Fruit fly (Drosophila melanogaster) whole organism, adult: ENCODE measurements around the gene NitFhit.
A peak's percentile ranks its signal among the peaks of the same experiment; 100 is the strongest.

ENCODE experiments used
- CG11617 ChIP-seq: fragments of 200-800 bp; sonication (Bioruptor generic); optimal IDR thresholded peaks from 2 replicates; lab custom pipeline; 2017; ENCODE audit warnings: mild to moderate bottlenecking, missing biosample characterization, missing genetic modification reagents, missing genetic modification characterization
- CG12768 ChIP-seq: fragments of 200-800 bp; sonication (Bioruptor generic); optimal IDR thresholded peaks from 2 replicates; lab custom pipeline; 2017; ENCODE audit warnings: missing biosample characterization, missing genetic modification characterization, mild to moderate bottlenecking, moderate library complexity, missing genetic modification reagents
- CG14711 ChIP-seq: fragments of 200-800 bp; sonication (Bioruptor generic); optimal IDR thresholded peaks from 2 replicates; lab custom pipeline; 2018; ENCODE audit warnings: missing biosample characterization, mild to moderate bottlenecking, missing genetic modification characterization, moderate library complexity
- CG1620 ChIP-seq: fragments of 200-800 bp; sonication (Bioruptor generic); optimal IDR thresholded peaks from 2 replicates; lab custom pipeline; 2016; ENCODE audit warnings: missing biosample characterization, missing genetic modification characterization
- CG33017 ChIP-seq: fragments of 200-800 bp; sonication (Bioruptor generic); optimal IDR thresholded peaks from 2 replicates; lab custom pipeline; 2018; ENCODE audit warnings: missing biosample characterization, mild to moderate bottlenecking, missing genetic modification characterization, moderate library complexity
- CG5204 ChIP-seq: fragments of 200-800 bp; sonication (Bioruptor generic); optimal IDR thresholded peaks from 2 replicates; lab custom pipeline; 2016; ENCODE audit warnings: missing biosample characterization, missing genetic modification characterization
- CG7045 ChIP-seq: fragments of 200-800 bp; sonication (Bioruptor generic); optimal IDR thresholded peaks from 2 replicates; lab custom pipeline; 2017; ENCODE audit warnings: missing biosample characterization, mild to moderate bottlenecking, missing genetic modification characterization
- CG7101 ChIP-seq: fragments of 200-800 bp; sonication (Bioruptor generic); optimal IDR thresholded peaks from 2 replicates; lab custom pipeline; 2018; ENCODE audit warnings: missing biosample characterization, mild to moderate bottlenecking, missing genetic modification characterization, moderate library complexity
- Clk ChIP-seq: fragments of 200-800 bp; sonication (Bioruptor generic); optimal IDR thresholded peaks from 2 replicates; lab custom pipeline; 2017; ENCODE audit warnings: missing biosample characterization, missing genetic modification characterization
- Crg-1 ChIP-seq: fragments of 200-800 bp; sonication (Bioruptor generic); optimal IDR thresholded peaks from 2 replicates; lab custom pipeline; 2016; ENCODE audit warnings: missing biosample characterization, missing genetic modification characterization
- Hr96 ChIP-seq: fragments of 200-800 bp; sonication (Bioruptor generic); optimal IDR thresholded peaks from 2 replicates; lab custom pipeline; 2016; ENCODE audit warnings: missing biosample characterization, missing genetic modification characterization
- Mnt ChIP-seq: fragments of 200-800 bp; sonication (Bioruptor generic); optimal IDR thresholded peaks from 2 replicates; lab custom pipeline; 2016; ENCODE audit warnings: missing biosample characterization, mild to moderate bottlenecking, missing genetic modification characterization
- bab1 ChIP-seq: fragments of 200-800 bp; sonication (Bioruptor generic); optimal IDR thresholded peaks from 3 replicates; lab custom pipeline; 2019; ENCODE audit warnings: missing biosample characterization, mild to moderate bottlenecking, missing genetic modification characterization, moderate library complexity
- cic ChIP-seq: fragments of 200-800 bp; sonication (Bioruptor generic); optimal IDR thresholded peaks from 2 replicates; lab custom pipeline; 2017; ENCODE audit warnings: missing biosample characterization, mild to moderate bottlenecking, missing genetic modification characterization, moderate library complexity
- cnc ChIP-seq, 2 experiments: fragments of >200 bp; optimal IDR thresholded peaks; 2 replicates each; lab custom pipeline; 2017
- kay ChIP-seq: fragments of 200-800 bp; sonication (Bioruptor generic); peaks from one replicate; lab custom pipeline; 2016; ENCODE audit warnings: missing biosample characterization, missing genetic modification characterization, borderline replicate concordance
- ovo ChIP-seq: fragments of 200-800 bp; sonication (Bioruptor generic); optimal IDR thresholded peaks from 2 replicates; lab custom pipeline; 2016; ENCODE audit warnings: missing biosample characterization, missing genetic modification characterization
- pad ChIP-seq: fragments of 200-800 bp; sonication (Bioruptor generic); optimal IDR thresholded peaks from 3 replicates; lab custom pipeline; 2017; ENCODE audit warnings: missing biosample characterization, missing genetic modification characterization, mild to moderate bottlenecking, moderate library complexity, missing genetic modification reagents
- tj ChIP-seq: fragments of 200-800 bp; sonication (Bioruptor generic); optimal IDR thresholded peaks from 3 replicates; lab custom pipeline; 2017; ENCODE audit warnings: missing biosample characterization, mild to moderate bottlenecking, missing genetic modification characterization, moderate library complexity
- toe ChIP-seq: fragments of 200-800 bp; sonication (Bioruptor generic); optimal IDR thresholded peaks from 2 replicates; lab custom pipeline; 2016; ENCODE audit warnings: missing biosample characterization, missing genetic modification characterization

NitFhit gene

DNA sequence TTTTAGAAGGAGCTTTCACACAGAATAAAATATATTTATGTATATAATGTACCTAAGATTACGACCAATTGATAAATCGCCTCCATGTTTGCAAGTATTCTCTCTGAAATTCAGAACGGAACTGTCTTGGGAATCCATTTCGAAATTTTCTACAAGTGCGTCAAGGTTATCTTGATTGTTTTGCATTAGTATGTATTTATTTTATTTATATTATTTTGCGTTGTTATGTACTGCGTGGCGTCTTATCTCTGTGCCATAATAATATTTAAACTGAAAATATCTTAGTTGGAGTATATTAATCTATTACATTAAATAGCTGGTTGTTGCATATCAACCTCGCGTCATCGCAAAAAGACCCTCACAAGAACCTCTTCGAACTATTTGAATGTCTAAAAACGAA is 28.0 kb downstream of the NitFhit start, which contains the start of gene CG42846:
CG42846 (minus strand) TSS at position 101 of the 400 bp plus-strand sequence.
- no peak for TF ChIP-seq CG7101
- no peak for TF ChIP-seq Crg-1 (GFP tag; lab: Kevin White, UChicago)
- no peak for TF ChIP-seq CG14711

DNA sequence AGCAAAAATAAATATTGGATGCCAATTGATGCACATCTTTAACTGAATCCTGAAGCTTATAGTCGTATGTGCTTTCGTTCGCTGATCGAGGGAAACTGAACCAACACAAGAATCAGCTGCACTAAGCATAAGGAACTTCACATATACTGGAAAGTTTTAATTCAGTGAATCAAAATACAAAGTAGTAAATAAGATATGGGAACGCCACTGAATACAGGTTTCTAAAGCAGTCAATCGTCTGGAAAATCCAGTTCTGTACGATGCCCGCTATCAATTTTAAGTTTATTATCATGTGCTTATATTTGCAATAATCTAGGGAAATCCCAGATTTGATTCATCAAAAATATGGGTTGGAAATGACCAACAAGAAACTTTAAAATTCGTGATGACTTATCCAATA is 28.7 kb downstream of the NitFhit start, which contains the start of gene CG34454:
CG34454 (minus strand) TSS at position 84 of the 400 bp plus-strand sequence.
- no peak for TF ChIP-seq Clk (GFP tag; lab: Kevin White, UChicago)
- no peak for TF ChIP-seq cic (GFP tag; lab: Kevin White, UChicago)
- no peak for TF ChIP-seq cnc (optimal IDR thresholded peaks at IDR 0.05; lab: Kevin White, UChicago)
- no peak for TF ChIP-seq toe
- TF ChIP-seq CG7101: no peak
- no peak for TF ChIP-seq CG12768 (GFP tag; lab: Kevin White, UChicago)
- no peak for TF ChIP-seq CG1620 (GFP tag; lab: Kevin White, UChicago)
- TF ChIP-seq CG14711: no peak
- no peak for TF ChIP-seq tj (GFP tag; lab: Kevin White, UChicago)

DNA sequence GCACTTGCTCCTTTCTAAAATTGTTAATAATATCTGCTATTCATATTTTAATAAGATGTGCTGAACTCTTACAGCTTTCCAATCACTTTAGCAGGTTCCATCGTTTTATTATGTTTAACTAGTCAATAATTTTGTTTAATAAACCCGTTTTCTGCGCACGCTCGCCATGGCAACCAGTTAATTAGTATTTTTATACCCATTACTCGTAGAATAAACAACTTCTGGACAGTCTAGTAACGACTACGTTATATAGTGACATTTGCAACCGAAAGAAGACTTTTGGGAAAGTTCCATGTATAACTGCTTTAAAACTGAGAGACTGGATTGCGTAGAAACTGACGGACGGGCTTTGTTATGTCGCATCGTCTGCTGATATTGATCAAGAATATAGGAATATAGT is 29.7 kb downstream of the NitFhit start, which contains the start of gene CG34453:
CG34453 (minus strand) TSS at position 101 of the 400 bp plus-strand sequence.
- TF ChIP-seq CG11617 (GFP tag; lab: Kevin White, UChicago) (no peak), pad (GFP tag; lab: Kevin White, UChicago) (no peak), ovo (GFP tag; lab: Kevin White, UChicago) (no peak), Clk (GFP tag; lab: Kevin White, UChicago) (no peak)

DNA sequence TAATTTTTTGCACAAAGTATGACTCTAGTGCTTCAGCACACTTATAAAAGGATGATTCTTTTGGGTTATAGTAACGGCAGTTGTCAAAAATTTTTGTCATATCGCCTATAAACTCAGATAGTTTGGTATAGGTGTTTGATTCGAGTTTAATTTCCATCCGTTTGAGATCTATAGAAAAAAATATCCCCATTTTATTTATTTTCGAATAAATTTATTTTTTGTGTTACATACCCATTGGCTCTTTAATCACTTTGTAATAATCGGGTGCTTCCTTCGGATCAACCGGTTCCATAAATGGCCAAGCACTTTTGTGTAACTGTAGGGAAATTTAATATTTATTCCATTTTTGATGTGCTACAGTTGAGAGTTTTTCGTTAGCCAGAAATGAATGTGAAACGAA is 30.8 kb downstream of the NitFhit start:
- TF ChIP-seq cic (GFP tag; lab: Kevin White, UChicago) (no peak), kay (GFP tag; lab: Kevin White, UChicago) (peak; percentile 96)

DNA sequence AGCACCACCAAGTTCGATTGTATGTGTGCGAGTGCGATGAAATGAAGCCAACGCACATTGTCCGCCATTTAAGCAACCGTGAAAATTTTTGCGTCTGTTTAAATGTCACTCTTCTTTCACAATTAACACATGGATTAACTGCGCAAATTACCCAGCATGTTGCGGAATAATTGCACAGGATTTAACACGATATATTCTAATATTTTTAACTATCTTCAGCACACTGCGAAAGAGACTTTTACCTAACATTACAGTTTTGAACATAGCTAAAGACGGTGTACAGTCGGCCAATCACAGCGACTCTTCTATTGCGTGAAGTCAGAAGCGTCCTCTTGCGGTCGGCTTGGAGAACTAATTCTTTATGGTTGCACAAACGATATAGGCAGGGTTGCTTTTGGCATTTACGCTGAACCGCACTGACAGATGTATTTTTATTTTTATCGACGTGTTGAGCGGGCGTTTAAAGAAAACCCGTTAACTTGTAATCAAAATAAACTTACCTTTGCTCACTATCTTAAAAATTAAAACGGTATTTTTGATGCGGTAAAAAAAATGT is 43.2 kb downstream of the NitFhit start:
- no peak for TF ChIP-seq toe
- peak; percentile 83 for TF ChIP-seq CG14711
- peak; percentile 54 for TF ChIP-seq CG1620 (GFP tag; lab: Kevin White, UChicago)
- TF ChIP-seq Clk (GFP tag; lab: Kevin White, UChicago): peak; percentile 47
- peak; percentile 43 for TF ChIP-seq CG11617 (GFP tag; lab: Kevin White, UChicago)
- TF ChIP-seq cic (GFP tag; lab: Kevin White, UChicago): peak; percentile 22
- TF ChIP-seq kay (GFP tag; lab: Kevin White, UChicago): no peak
- peak; percentile 18 for TF ChIP-seq CG7045 (GFP tag; lab: Kevin White, UChicago)
- TF ChIP-seq Hr96 (GFP tag; lab: Kevin White, UChicago): no peak
- peak; percentile 82 for TF ChIP-seq bab1 (GFP tag; lab: Kevin White, UChicago)
- TF ChIP-seq CG33017 (tag; lab: Kevin White, UChicago): no peak
- TF ChIP-seq Crg-1 (GFP tag; lab: Kevin White, UChicago): peak; percentile 68
- TF ChIP-seq ovo (GFP tag; lab: Kevin White, UChicago): peak; percentile 37
- TF ChIP-seq tj (GFP tag; lab: Kevin White, UChicago): peak; percentile 34
- peak; percentile 63 for TF ChIP-seq CG7101
- peak; percentile 74 for TF ChIP-seq Mnt (GFP tag; lab: Kevin White, UChicago)
- no peak for TF ChIP-seq CG12768 (GFP tag; lab: Kevin White, UChicago)
- peak; percentile 34 for TF ChIP-seq pad (GFP tag; lab: Kevin White, UChicago)
- no peak for TF ChIP-seq CG5204 (GFP tag; lab: Kevin White, UChicago)
- TF ChIP-seq cnc (optimal IDR thresholded peaks at IDR 0.05; lab: Kevin White, UChicago): no peak

DNA sequence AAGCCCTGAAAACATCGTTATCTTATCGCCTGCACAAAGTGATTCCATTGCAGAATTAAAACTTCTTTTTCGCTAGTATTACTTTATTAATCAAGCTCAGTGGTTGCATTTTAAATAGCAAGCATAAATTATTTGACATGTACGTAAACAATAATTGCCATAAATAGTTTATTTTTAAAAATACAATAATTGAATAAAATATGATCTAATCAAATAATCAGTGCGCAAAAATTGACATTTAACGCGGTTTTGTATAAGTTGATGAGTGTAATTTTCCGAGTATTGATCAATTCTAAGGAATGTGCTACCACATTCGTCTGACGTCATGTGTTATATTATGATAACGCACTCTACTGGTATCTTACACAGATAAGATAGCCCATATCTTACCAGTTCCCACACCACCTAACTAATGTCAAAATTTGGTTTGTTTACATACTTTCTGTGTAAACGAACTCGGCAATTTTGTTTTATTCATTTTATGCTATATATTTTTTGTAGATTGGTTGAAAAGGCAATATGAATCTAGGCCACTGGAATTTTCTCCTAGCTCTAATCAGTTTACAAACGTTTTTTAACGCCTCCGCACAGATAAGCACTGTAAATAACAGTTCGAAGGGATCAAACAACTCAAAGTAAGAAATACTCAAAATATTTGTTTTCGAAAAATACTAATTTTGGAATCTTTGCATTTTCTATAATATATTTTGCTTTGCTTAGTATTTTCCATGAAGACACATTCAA is 44.1 kb downstream of the NitFhit start, which contains the start of gene mthl14:
mthl14 (plus strand) TSS at position 10 of the 744 bp plus-strand sequence.
- TF ChIP-seq Crg-1 (GFP tag; lab: Kevin White, UChicago) (peak; percentile 22), CG1620 (GFP tag; lab: Kevin White, UChicago) (no peak), kay (GFP tag; lab: Kevin White, UChicago) (peak; percentile 80), cic (GFP tag; lab: Kevin White, UChicago) (peak; percentile 32), bab1 (GFP tag; lab: Kevin White, UChicago) (no peak), cnc (optimal IDR thresholded peaks at IDR 0.05; lab: Kevin White, UChicago) (no peak), tj (GFP tag; lab: Kevin White, UChicago) (no peak), CG7101 (no peak), CG33017 (tag; lab: Kevin White, UChicago) (no peak), Hr96 (GFP tag; lab: Kevin White, UChicago) (no peak), Mnt (GFP tag; lab: Kevin White, UChicago) (no peak), toe (no peak), CG7045 (GFP tag; lab: Kevin White, UChicago) (no peak), CG11617 (GFP tag; lab: Kevin White, UChicago) (no peak), CG14711 (no peak)
